Fruit fly (Drosophila melanogaster) S2 (cell line): Measurements from ENCODE around the gene Prx6a.

Source experiments
- CG8478 ChIP-seq: fragments of >200 bp; optimal IDR thresholded peaks from 2 replicates; lab custom pipeline; 2018
- CTCF ChIP-seq, 2 experiments: fragments of >200 bp; optimal IDR thresholded peaks; 2 replicates each; lab custom pipeline; 2018

Prx6a gene

dm6 chr2L:2856960-2857584 lies 21.0 kb downstream of the Prx6a start, which contains the start of gene CG2991:
TSS of gene CG2991 (plus strand) at chr2L:2857164.
- TF ChIP-seq CG8478 (lab: Kevin White, UChicago) = no peak
- TF ChIP-seq CTCF (optimal IDR thresholded peaks at IDR 0.05; lab: Kevin White, UChicago) = peak; percentile 7 to 57

dm6 chr2L:2855773-2856615 lies 22.0 kb downstream of the Prx6a start, which contains the start of the genes CG3104 and RpS21:
TSS of gene CG3104 (minus strand) at chr2L:2855778.
TSS of gene RpS21 (plus strand) at chr2L:2856070.
- TF ChIP-seq CG8478 (lab: Kevin White, UChicago) = no peak
- peak; percentile 92 to 95 for TF ChIP-seq CTCF (optimal IDR thresholded peaks at IDR 0.05; lab: Kevin White, UChicago)

- no peak for TF ChIP-seq CG8478 (lab: Kevin White, UChicago)
- TF ChIP-seq CTCF (optimal IDR thresholded peaks at IDR 0.05; lab: Kevin White, UChicago) = peak in 1 of 2 experiments; percentile 57
Measured at dm6 chr2L:2855204-2855768, 22.7 kb downstream of the Prx6a start.

- TF ChIP-seq CG8478 (lab: Kevin White, UChicago) (no peak), CTCF (optimal IDR thresholded peaks at IDR 0.05; lab: Kevin White, UChicago) (no peak)
Measured at dm6 chr2L:2851589-2851988, 26.4 kb downstream of the Prx6a start.

dm6 chr2L:2847112-2847682 lies 30.8 kb downstream of the Prx6a start, which contains the start of the genes CG3117 and CG2983:
TSS of gene CG3117 (minus strand) at chr2L:2847212.
TSS of gene CG2983 (plus strand) at chr2L:2847632.
- TF ChIP-seq CTCF (optimal IDR thresholded peaks at IDR 0.05; lab: Kevin White, UChicago) (no peak), CG8478 (lab: Kevin White, UChicago) (no peak)

dm6 chr2L:2845634-2846033 lies 32.4 kb downstream of the Prx6a start, which contains the start of gene CG18557:
TSS of gene CG18557 (minus strand) at chr2L:2845734.
- TF ChIP-seq CG8478 (lab: Kevin White, UChicago) (no peak), CTCF (optimal IDR thresholded peaks at IDR 0.05; lab: Kevin White, UChicago) (no peak)

- TF ChIP-seq CG8478 (lab: Kevin White, UChicago) (no peak), CTCF (optimal IDR thresholded peaks at IDR 0.05; lab: Kevin White, UChicago) (no peak)
Measured at dm6 chr2L:2844413-2844812, 33.6 kb downstream of the Prx6a start, which contains the start of gene CG18558. TSS of gene CG18558 (minus strand) at chr2L:2844513.

dm6 chr2L:2840311-2840710 lies 37.7 kb downstream of the Prx6a start:
- TF ChIP-seq CTCF (optimal IDR thresholded peaks at IDR 0.05; lab: Kevin White, UChicago) = no peak
- no peak for TF ChIP-seq CG8478 (lab: Kevin White, UChicago)

- TF ChIP-seq CG8478 (lab: Kevin White, UChicago) (no peak), CTCF (optimal IDR thresholded peaks at IDR 0.05; lab: Kevin White, UChicago) (no peak)
Measured at dm6 chr2L:2839850-2840249, 38.2 kb downstream of the Prx6a start, which contains the start of gene CG2975. TSS of gene CG2975 (plus strand) at chr2L:2840124.

- TF ChIP-seq CG8478 (lab: Kevin White, UChicago) (no peak), CTCF (optimal IDR thresholded peaks at IDR 0.05; lab: Kevin White, UChicago) (no peak)
Measured at dm6 chr2L:2837742-2838461, 40.1 kb downstream of the Prx6a start, which contains the start of the genes CG3119 and Cpr23B. TSS of gene CG3119 (minus strand) at chr2L:2837833. TSS of gene Cpr23B (plus strand) at chr2L:2838411.

dm6 chr2L:2830341-2830800 lies 47.7 kb downstream of the Prx6a start:
- no peak for TF ChIP-seq CG8478 (lab: Kevin White, UChicago)
- TF ChIP-seq CTCF (optimal IDR thresholded peaks at IDR 0.05; lab: Kevin White, UChicago) = no peak

- no peak for TF ChIP-seq CTCF (optimal IDR thresholded peaks at IDR 0.05; lab: Kevin White, UChicago)
Measured at dm6 chr2L:2829637-2830340, 48.2 kb downstream of the Prx6a start, which contains the start of gene Duox. TSS of gene Duox (minus strand) at chr2L:2830248.
